Fruit fly (Drosophila melanogaster): ENCODE results near the gene Nagk.

- TF ChIP-seq CG33017 (tag; optimal IDR thresholded peaks at IDR 0.05) (no peak), toe (GFP tag; optimal IDR thresholded peaks at IDR 0.05) (no peak), CG12768 (GFP tag; optimal IDR thresholded peaks at IDR 0.05) (no peak), bab1 (GFP tag; optimal IDR thresholded peaks at IDR 0.05) (no peak), kay (GFP tag; ENCODE audit: borderline replicate concordance) (peak; percentile 35), CG1620 (GFP tag; optimal IDR thresholded peaks at IDR 0.05) (no peak), pad (GFP tag; optimal IDR thresholded peaks at IDR 0.05) (peak; percentile 81), Crg-1 (GFP tag; optimal IDR thresholded peaks at IDR 0.05) (no peak), CG11617 (GFP tag; optimal IDR thresholded peaks at IDR 0.05) (no peak), Clk (GFP tag; optimal IDR thresholded peaks at IDR 0.05) (peak; percentile 5), Mnt (GFP tag; optimal IDR thresholded peaks at IDR 0.05) (no peak)
Observed at dm6 chr3R:15292241-15293004, 50.6 kb downstream of the Nagk start.
